Fruit fly (Drosophila melanogaster): Measurements from ENCODE around the gene CG18223.

CG18223 gene

dm6 chr3L:18872440-18872839 is 47.7 kb downstream of the CG18223 start, which contains the start of the genes Rad9 and Uggt (continued):
- TF ChIP-seq CG8359 (GFP tag; optimal IDR thresholded peaks at IDR 0.05; ENCODE audit: borderline replicate concordance) (no peak), lab (GFP tag; optimal IDR thresholded peaks at IDR 0.05) (no peak), CG2678 (tag; optimal IDR thresholded peaks at IDR 0.05) (no peak), CG15601 (tag; optimal IDR thresholded peaks at IDR 0.05) (no peak), crc (GFP tag; optimal IDR thresholded peaks at IDR 0.05) (no peak), CG18476 (GFP tag; optimal IDR thresholded peaks at IDR 0.05) (no peak), CG4617 (GFP tag; optimal IDR thresholded peaks at IDR 0.05; ENCODE audit: borderline replicate concordance) (peak; percentile 59), Tbp (GFP tag; optimal IDR thresholded peaks at IDR 0.05) (no peak), CG4360 (GFP tag; IDR thresholded peaks at IDR 0.05) (no peak), Stat92E (GFP tag; optimal IDR thresholded peaks at IDR 0.05) (no peak), CG12942 (GFP tag; optimal IDR thresholded peaks at IDR 0.05) (peak; percentile 12), Dbx (GFP tag; IDR thresholded peaks at IDR 0.05) (no peak), repo (GFP tag; optimal IDR thresholded peaks at IDR 0.05) (no peak), CG13775 (GFP tag; optimal IDR thresholded peaks at IDR 0.05) (peak; percentile 23), CG12391 (tag; optimal IDR thresholded peaks at IDR 0.05) (peak; percentile 62), seq (GFP tag; IDR thresholded peaks at IDR 0.05) (0 out of 2 replicates have a peak, but pooled peaks have one; percentile 13), CG11695 (GFP tag; IDR thresholded peaks at IDR 0.05) (0 out of 3 replicates have a peak, but pooled peaks have one; percentile 7), Drgx (GFP tag; IDR thresholded peaks at IDR 0.05) (no peak), CG7357 (GFP tag; IDR thresholded peaks at IDR 0.05) (no peak), MESR4 (GFP tag; optimal IDR thresholded peaks at IDR 0.05) (peak; percentile 28), MBD-R2 (GFP tag; IDR thresholded peaks at IDR 0.05) (peak; percentile 61; the same call in 1 of the 2 replicates), CG6791 (GFP tag; IDR thresholded peaks at IDR 0.05; ENCODE audit: partially characterized antibody) (no peak), Hr3 (GFP tag; optimal IDR thresholded peaks at IDR 0.05) (peak; percentile 7), CG14710 (tag; optimal IDR thresholded peaks at IDR 0.05) (peak; percentile 73), CG7271 (tag; optimal IDR thresholded peaks at IDR 0.05) (no peak), CG10654 (GFP tag; optimal IDR thresholded peaks at IDR 0.05) (peak; percentile 26), az2 (GFP tag; optimal IDR thresholded peaks at IDR 0.05) (peak; percentile 20), Xrp1 (GFP tag; IDR thresholded peaks at IDR 0.05) (peak; percentile 43; the same call in 1 of the 2 replicates), CG12659 (GFP tag; optimal IDR thresholded peaks at IDR 0.05) (peak; percentile 53), C15 (GFP tag; IDR thresholded peaks at IDR 0.05) (no peak), bsh (GFP tag; optimal IDR thresholded peaks at IDR 0.05) (peak in 1 of 2 experiments; percentile 9), pfk (GFP tag; optimal IDR thresholded peaks at IDR 0.05) (peak; percentile 20), stwl (tag; optimal IDR thresholded peaks at IDR 0.05) (peak; percentile 96), CG6254 (GFP tag; optimal IDR thresholded peaks at IDR 0.05) (peak; percentile 7), HmgZ (tag; optimal IDR thresholded peaks at IDR 0.05) (peak; percentile 48), pita (GFP tag; optimal IDR thresholded peaks at IDR 0.05) (no peak), Dip2 (GFP tag; IDR thresholded peaks at IDR 0.05) (no peak), Dll (GFP tag; IDR thresholded peaks at IDR 0.05; ENCODE audit: partially characterized antibody) (peak; percentile 59; the same call in 3 of the 4 replicates), Ravus (GFP tag; IDR thresholded peaks at IDR 0.05) (no peak), CG34224 (GFP tag; IDR thresholded peaks at IDR 0.05; ENCODE audit: partially characterized antibody) (peak; percentile 61), CG17829 (tag; optimal IDR thresholded peaks at IDR 0.05) (peak; percentile 53), hkb (optimal IDR thresholded peaks at IDR 0.05) (no peak), hkb (GFP tag; IDR thresholded peaks at IDR 0.05) (0 out of 2 replicates have a peak, but pooled peaks have one; percentile 14), Aef1 (GFP tag; IDR thresholded peaks at IDR 0.05) (no peak), ara (GFP tag; IDR thresholded peaks at IDR 0.05) (no peak), sna (GFP tag; IDR thresholded peaks at IDR 0.05; ENCODE audit: partially characterized antibody) (peak; percentile 56; the same call in 1 of the 2 replicates), Hey (tag; optimal IDR thresholded peaks at IDR 0.05) (no peak), CG10431 (GFP tag; optimal IDR thresholded peaks at IDR 0.05) (no peak), lilli (GFP tag; optimal IDR thresholded peaks at IDR 0.05) (peak; percentile 7), nerfin-2 (GFP tag; IDR thresholded peaks at IDR 0.05; ENCODE audit: partially characterized antibody) (no peak)
